Fruit fly (Drosophila melanogaster) whole organism, adult: ENCODE data around the gene CG34296.

ENCODE experiments used
- CG11617 ChIP-seq: fragments of 200-800 bp; sonication (Bioruptor generic); optimal IDR thresholded peaks from 2 replicates; lab custom pipeline; 2017; ENCODE audit warnings: mild to moderate bottlenecking, missing biosample characterization, missing genetic modification reagents, missing genetic modification characterization
- CG7045 ChIP-seq: fragments of 200-800 bp; sonication (Bioruptor generic); optimal IDR thresholded peaks from 2 replicates; lab custom pipeline; 2017; ENCODE audit warnings: missing biosample characterization, mild to moderate bottlenecking, missing genetic modification characterization
- Crg-1 ChIP-seq: fragments of 200-800 bp; sonication (Bioruptor generic); optimal IDR thresholded peaks from 2 replicates; lab custom pipeline; 2016; ENCODE audit warnings: missing biosample characterization, missing genetic modification characterization
- Hr96 ChIP-seq: fragments of 200-800 bp; sonication (Bioruptor generic); optimal IDR thresholded peaks from 2 replicates; lab custom pipeline; 2016; ENCODE audit warnings: missing biosample characterization, missing genetic modification characterization
- tj ChIP-seq: fragments of 200-800 bp; sonication (Bioruptor generic); optimal IDR thresholded peaks from 3 replicates; lab custom pipeline; 2017; ENCODE audit warnings: missing biosample characterization, mild to moderate bottlenecking, missing genetic modification characterization, moderate library complexity

dm6 chr3R:29763154-29763553 is 40.8 kb downstream of the CG34296 start:
- no peak for TF ChIP-seq CG7045
- no peak for TF ChIP-seq Crg-1 (GFP tag; lab: Kevin White, UChicago)
- TF ChIP-seq CG11617 (GFP tag; lab: Kevin White, UChicago), result no peak
- no peak for TF ChIP-seq Hr96 (GFP tag; lab: Kevin White, UChicago)
- TF ChIP-seq tj, result no peak
